Worm (Caenorhabditis elegans): ENCODE results near the gene clec-147.

clec-147 gene

DNA sequence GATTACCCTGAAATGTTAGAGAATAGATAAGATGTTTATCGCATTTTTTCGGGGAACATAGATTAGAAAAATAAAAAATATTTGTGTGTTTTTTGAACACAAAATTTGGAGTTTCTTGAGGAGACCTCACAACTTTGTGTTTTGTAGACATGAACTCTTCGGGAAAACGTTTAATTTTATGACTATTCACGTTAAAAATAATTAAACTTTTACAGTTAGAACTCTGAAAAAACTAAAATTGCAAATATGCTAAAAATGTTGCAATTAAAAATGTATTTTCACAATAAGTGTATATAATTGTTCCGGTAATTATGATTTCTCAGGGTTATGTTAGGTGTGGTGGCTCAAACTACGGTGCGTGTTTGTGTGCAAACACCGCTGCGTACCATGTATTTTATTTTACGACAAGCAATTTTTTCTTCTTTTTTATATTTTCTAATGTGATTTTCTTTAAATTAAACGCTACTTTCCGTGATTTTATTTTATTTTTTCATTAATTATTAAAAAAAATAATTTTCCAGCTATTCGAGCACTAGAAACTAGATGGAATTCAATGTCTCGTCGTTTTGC lies 9.3 kb downstream of the clec-147 start, which contains the start of the genes F57C2.5 and spat-1 (continued):
- TF ChIP-seq dsc-1 (tag; optimal IDR thresholded peaks at IDR 0.05) = peak; percentile 67
- TF ChIP-seq ztf-11 (tag; optimal IDR thresholded peaks at IDR 0.05) = peak in 1 of 2 experiments; percentile 73
- TF ChIP-seq nhr-20 (tag; optimal IDR thresholded peaks at IDR 0.05) = peak; percentile 81
- peak; percentile 88 for TF ChIP-seq fkh-8 (tag; optimal IDR thresholded peaks at IDR 0.05)
- peak; percentile 39 for TF ChIP-seq lin-15B (tag; optimal IDR thresholded peaks at IDR 0.05)
- peak; percentile 66 for TF ChIP-seq isw-1 (GFP tag; IDR thresholded peaks at IDR 0.05)
- TF ChIP-seq irx-1 (tag; optimal IDR thresholded peaks at IDR 0.05) = peak; percentile 32
- no peak for TF ChIP-seq Y116A8C.19 (tag; optimal IDR thresholded peaks at IDR 0.05; ENCODE audit: borderline replicate concordance)
- TF ChIP-seq swsn-7 (tag; optimal IDR thresholded peaks at IDR 0.05) = peak; percentile 62
- peak; percentile 86 for TF ChIP-seq nhr-71 (tag; optimal IDR thresholded peaks at IDR 0.05)
- peak; percentile 60 to 79 for TF ChIP-seq lin-35 (GFP tag; optimal IDR thresholded peaks at IDR 0.05)
- TF ChIP-seq F16B12.6 (tag; optimal IDR thresholded peaks at IDR 0.05) = peak; percentile 84
- TF ChIP-seq mep-1 (tag; optimal IDR thresholded peaks at IDR 0.05) = peak; percentile 78
- TF ChIP-seq elt-3 (tag; optimal IDR thresholded peaks at IDR 0.05) = peak in 1 of 6 experiments; percentile 38
- no peak for TF ChIP-seq mef-2 (tag; optimal IDR thresholded peaks at IDR 0.05)
- no peak for TF ChIP-seq hlh-17 (GFP tag; optimal IDR thresholded peaks at IDR 0.05; ENCODE audit: borderline replicate concordance)
- peak; percentile 68 for TF ChIP-seq sox-4 (tag; optimal IDR thresholded peaks at IDR 0.05)
- peak; percentile 94 for TF ChIP-seq nhr-77 (tag; optimal IDR thresholded peaks at IDR 0.05)
- TF ChIP-seq snpc-4 (tag; optimal IDR thresholded peaks at IDR 0.05) = peak; percentile 51
- no peak for TF ChIP-seq pqm-1 (tag; optimal IDR thresholded peaks at IDR 0.05)
- peak; percentile 59 for TF ChIP-seq fkh-4 (tag; optimal IDR thresholded peaks at IDR 0.05; ENCODE audit: borderline replicate concordance)
- TF ChIP-seq snu-23 (GFP tag; optimal IDR thresholded peaks at IDR 0.05) = peak; percentile 88

DNA sequence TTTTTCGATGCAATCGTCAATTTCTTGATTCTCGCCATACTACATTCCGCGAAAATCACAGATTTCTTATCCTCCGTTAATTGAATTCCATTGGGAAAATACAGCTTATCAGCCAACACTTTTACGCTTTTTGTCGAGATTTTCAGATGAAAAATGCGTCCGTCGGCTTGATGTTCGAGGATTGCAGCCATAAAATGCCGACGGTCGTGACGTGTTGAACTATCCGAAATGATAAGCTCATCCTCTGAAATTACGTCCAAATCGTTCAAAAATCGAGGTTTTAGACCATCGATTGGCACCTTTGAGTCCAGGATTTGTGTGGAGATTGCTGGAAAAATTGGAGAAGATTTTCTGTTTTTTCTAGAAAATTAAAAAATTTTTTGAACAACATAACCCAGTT lies 10.5 kb downstream of the clec-147 start:
- TF ChIP-seq blmp-1 (tag; optimal IDR thresholded peaks at IDR 0.05) = no peak
- TF ChIP-seq hlh-17 (GFP tag; optimal IDR thresholded peaks at IDR 0.05; ENCODE audit: borderline replicate concordance) = no peak
- no peak for TF ChIP-seq irx-1 (tag; optimal IDR thresholded peaks at IDR 0.05)
- TF ChIP-seq sptf-1 (tag; optimal IDR thresholded peaks at IDR 0.05) = no peak
- TF ChIP-seq nhr-20 (tag; optimal IDR thresholded peaks at IDR 0.05) = no peak
- TF ChIP-seq hlh-4 (tag; optimal IDR thresholded peaks at IDR 0.05) = no peak
- no peak for TF ChIP-seq efl-1 (optimal IDR thresholded peaks at IDR 0.05)
- peak in 1 of 2 experiments; percentile 57 for TF ChIP-seq efl-1 (GFP tag; optimal IDR thresholded peaks at IDR 0.05 in 1 of 2)

DNA sequence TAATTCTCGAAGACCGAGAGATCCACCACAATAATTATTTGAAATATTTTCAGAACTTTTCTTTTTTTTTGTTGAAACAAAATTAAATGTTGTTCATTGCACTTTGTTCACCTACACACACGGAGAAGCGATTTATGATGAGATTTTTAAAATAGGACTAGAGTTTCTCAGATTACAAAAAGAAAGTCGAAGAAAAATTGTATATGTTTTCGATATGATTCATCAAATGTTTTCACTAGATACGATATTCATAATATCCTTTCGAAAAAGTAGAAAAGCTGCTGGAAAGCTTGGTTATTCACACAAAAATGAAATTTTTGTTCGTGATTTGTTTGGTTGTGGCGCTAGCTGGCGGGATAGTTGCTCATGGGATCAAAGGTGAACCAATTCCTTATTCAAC lies 12.6 kb downstream of the clec-147 start, which contains the start of gene F57C2.4:
F57C2.4 (plus strand) TSS at position 301 of the 400 bp plus-strand sequence.
- TF ChIP-seq grh-1 (GFP tag; IDR thresholded peaks at IDR 0.05) = no peak

DNA sequence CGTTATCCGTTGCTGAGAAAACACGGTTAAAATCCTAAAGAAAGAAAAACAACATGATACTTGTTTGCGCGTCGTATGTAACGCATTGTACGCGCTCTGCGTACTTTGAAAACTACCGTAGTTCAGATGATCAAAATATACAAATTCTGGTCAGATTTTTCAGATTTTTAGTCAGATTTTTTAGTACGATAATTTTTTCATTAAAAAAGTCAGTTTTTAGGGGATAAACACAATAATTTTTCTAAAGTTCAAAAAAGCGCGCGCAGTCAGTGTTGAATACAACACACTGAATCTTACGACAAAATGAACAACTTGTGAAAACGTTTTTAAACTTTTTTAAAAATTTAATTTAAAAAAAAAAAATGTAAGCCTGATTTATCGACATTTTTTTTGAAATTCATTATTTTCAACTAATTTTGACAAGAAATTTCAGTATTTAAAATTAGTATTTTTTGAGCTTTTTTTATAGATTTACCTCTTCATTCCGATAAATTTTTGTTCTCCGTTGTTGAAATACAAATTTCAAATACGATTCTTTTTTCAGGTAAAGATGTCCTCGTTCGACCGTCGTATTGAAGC lies 13.9 kb downstream of the clec-147 start, which contains the start of gene pot-2:
pot-2 (plus strand) TSS at position 529 of the 579 bp plus-strand sequence.
- no peak for TF ChIP-seq ces-1 (GFP tag; optimal IDR thresholded peaks at IDR 0.05)

DNA sequence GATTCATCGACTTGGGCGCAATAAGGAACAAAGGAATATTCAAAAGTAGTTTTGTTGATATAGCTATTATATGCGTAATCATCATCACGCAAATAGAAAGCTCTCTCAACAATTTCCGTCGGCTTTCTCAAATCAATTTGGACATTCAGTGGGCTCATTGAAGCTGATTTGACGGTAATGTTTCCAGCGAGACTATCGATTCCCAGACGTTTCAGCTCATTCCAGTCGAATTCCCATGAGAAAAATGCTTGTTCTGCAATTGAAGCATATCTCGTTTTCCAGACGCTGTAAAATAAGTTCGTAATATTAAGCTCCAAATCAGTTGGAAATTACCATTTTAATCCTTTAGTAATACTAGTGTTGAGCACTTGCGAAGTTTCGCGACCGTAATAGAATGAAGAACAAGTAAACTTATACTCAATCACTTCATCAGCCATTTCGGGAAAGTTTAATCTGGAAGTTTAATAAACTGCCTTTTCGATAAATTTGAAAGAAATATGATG lies 14.5 kb downstream of the clec-147 start, which contains the start of gene btb-20:
btb-20 (minus strand) TSS at position 453 of the 503 bp plus-strand sequence.
- TF ChIP-seq nhr-20 (tag; optimal IDR thresholded peaks at IDR 0.05) = no peak
- no peak for TF ChIP-seq mef-2 (tag; optimal IDR thresholded peaks at IDR 0.05)

DNA sequence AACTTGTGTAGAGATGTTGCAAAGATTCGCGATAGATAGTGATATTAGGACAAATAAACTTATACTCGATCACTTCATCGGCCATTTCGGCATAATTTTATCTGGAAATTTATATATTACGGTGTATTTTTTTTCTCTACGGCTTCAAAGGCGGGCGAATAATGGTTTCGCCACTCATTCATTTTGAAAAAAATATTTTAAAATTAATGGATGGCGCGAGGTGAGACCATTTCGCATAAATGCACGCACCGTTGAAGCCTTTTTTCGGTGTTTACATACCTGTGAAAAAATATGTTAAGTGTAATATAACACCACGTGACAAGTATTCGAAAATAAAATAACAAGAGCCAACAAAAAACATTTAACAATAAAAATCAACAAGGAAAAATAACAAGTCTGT lies 15.6 kb downstream of the clec-147 start, which contains the start of gene btb-19:
btb-19 (minus strand) TSS at position 101 of the 400 bp plus-strand sequence.
- TF ChIP-seq vab-15 (tag; optimal IDR thresholded peaks at IDR 0.05) (no peak), C04F5.9 (tag; optimal IDR thresholded peaks at IDR 0.05) (no peak), C34B4.2 (tag; optimal IDR thresholded peaks at IDR 0.05) (no peak)

Measured in whole organism, L1 larva.